Fruit fly (Drosophila melanogaster): ENCODE data around the gene TfIIEalpha.

TfIIEalpha gene

dm6 chr3L:11711789-11712188, 30.0 kb downstream of the TfIIEalpha start:
- TF ChIP-seq CG13296 (GFP tag; optimal IDR thresholded peaks at IDR 0.05) (peak; percentile 11), Antp (GFP tag; optimal IDR thresholded peaks at IDR 0.05) (no peak), bowl (GFP tag; IDR thresholded peaks at IDR 0.05) (0 out of 2 replicates have a peak, but pooled peaks have one; percentile 21), CG43689 (GFP tag; IDR thresholded peaks at IDR 0.05) (peak; percentile 41; the same call in 1 of the 2 replicates), knrl (GFP tag; IDR thresholded peaks at IDR 0.05; ENCODE audit: partially characterized antibody) (no peak), CG10267 (tag; optimal IDR thresholded peaks at IDR 0.05) (no peak), CG4360 (GFP tag; IDR thresholded peaks at IDR 0.05) (no peak), Sox102F (GFP tag; optimal IDR thresholded peaks at IDR 0.05) (no peak), Hr39 (optimal IDR thresholded peaks at IDR 0.05) (no peak), wek (GFP tag; optimal IDR thresholded peaks at IDR 0.05) (no peak), CG4707 (GFP tag; optimal IDR thresholded peaks at IDR 0.05) (no peak), Opbp (GFP tag; IDR thresholded peaks at IDR 0.05; ENCODE audit: partially characterized antibody) (no peak), stc (GFP tag; IDR thresholded peaks at IDR 0.05) (0 out of 2 replicates have a peak, but pooled peaks have one; percentile 21), CG17328 (GFP tag; IDR thresholded peaks at IDR 0.05) (no peak), Dip2 (GFP tag; IDR thresholded peaks at IDR 0.05) (no peak), Atf6 (GFP tag; IDR thresholded peaks at IDR 0.05) (peak; percentile 54; the same call in 1 of the 2 replicates), Rfx (GFP tag; IDR thresholded peaks at IDR 0.05) (peak; percentile 37; the same call in 1 of the 2 replicates), Hr3 (GFP tag; optimal IDR thresholded peaks at IDR 0.05) (no peak), ftz-f1 (GFP tag; optimal IDR thresholded peaks at IDR 0.05) (no peak), Bgb (GFP tag; IDR thresholded peaks at IDR 0.05; ENCODE audit: partially characterized antibody) (0 out of 2 replicates have a peak, but pooled peaks have one; percentile 9), CG12104 (GFP tag; optimal IDR thresholded peaks at IDR 0.05) (no peak), Elba2 (GFP tag; optimal IDR thresholded peaks at IDR 0.05) (no peak), nerfin-1 (tag; optimal IDR thresholded peaks at IDR 0.05) (no peak), chinmo (GFP tag; IDR thresholded peaks at IDR 0.05; ENCODE audit: partially characterized antibody) (peak; percentile 47; the same call in 1 of the 4 replicates), CG13894 (tag; optimal IDR thresholded peaks at IDR 0.05) (peak; percentile 24), CG10543 (GFP tag; optimal IDR thresholded peaks at IDR 0.05) (peak; percentile 10), Med (GFP tag) (peak; percentile 60), klu (GFP tag; IDR thresholded peaks at IDR 0.05) (0 out of 2 replicates have a peak, but pooled peaks have one; percentile 16), abd-A (tag; optimal IDR thresholded peaks at IDR 0.05) (no peak), tap (tag; optimal IDR thresholded peaks at IDR 0.05) (no peak), so (GFP tag; IDR thresholded peaks at IDR 0.05) (0 out of 3 replicates have a peak, but pooled peaks have one; percentile 20), Spps (tag; optimal IDR thresholded peaks at IDR 0.05) (no peak), CG18011 (GFP tag; optimal IDR thresholded peaks at IDR 0.05) (peak; percentile 81), CG12744 (GFP tag; optimal IDR thresholded peaks at IDR 0.05) (no peak), slbo (GFP tag; IDR thresholded peaks at IDR 0.05) (0 out of 2 replicates have a peak, but pooled peaks have one; percentile 31), CkIIα-i1 (GFP tag; IDR thresholded peaks at IDR 0.05) (no peak), NFAT (GFP tag; IDR thresholded peaks at IDR 0.05) (peak; percentile 36; the same call in 1 of the 2 replicates), CG34376 (GFP tag; optimal IDR thresholded peaks at IDR 0.05) (no peak), ci (GFP tag; IDR thresholded peaks at IDR 0.05) (peak; percentile 54; the same call in 1 of the 3 replicates), ssp (GFP tag; IDR thresholded peaks at IDR 0.05) (no peak), Dbx (GFP tag; IDR thresholded peaks at IDR 0.05) (peak; percentile 55; the same call in 1 of the 3 replicates), vvl (GFP tag; IDR thresholded peaks at IDR 0.05) (peak; percentile 50; the same call in 1 of the 2 replicates), emc (GFP tag; optimal IDR thresholded peaks at IDR 0.05) (no peak), CG12769 (tag; optimal IDR thresholded peaks at IDR 0.05) (peak; percentile 57), ewg (GFP tag; optimal IDR thresholded peaks at IDR 0.05) (no peak), en (GFP tag; optimal IDR thresholded peaks at IDR 0.05) (no peak), Eip74EF (GFP tag; optimal IDR thresholded peaks at IDR 0.05) (peak in 1 of 2 experiments; percentile 11), sd (tag; optimal IDR thresholded peaks at IDR 0.05) (peak; percentile 49), pita (GFP tag; optimal IDR thresholded peaks at IDR 0.05) (no peak), amos (GFP tag; IDR thresholded peaks at IDR 0.05; ENCODE audit: partially characterized antibody) (no peak)

Data from whole organism, embryonic.